Worm (Caenorhabditis elegans): ENCODE measurements around the gene ZK637.12.

DNA sequence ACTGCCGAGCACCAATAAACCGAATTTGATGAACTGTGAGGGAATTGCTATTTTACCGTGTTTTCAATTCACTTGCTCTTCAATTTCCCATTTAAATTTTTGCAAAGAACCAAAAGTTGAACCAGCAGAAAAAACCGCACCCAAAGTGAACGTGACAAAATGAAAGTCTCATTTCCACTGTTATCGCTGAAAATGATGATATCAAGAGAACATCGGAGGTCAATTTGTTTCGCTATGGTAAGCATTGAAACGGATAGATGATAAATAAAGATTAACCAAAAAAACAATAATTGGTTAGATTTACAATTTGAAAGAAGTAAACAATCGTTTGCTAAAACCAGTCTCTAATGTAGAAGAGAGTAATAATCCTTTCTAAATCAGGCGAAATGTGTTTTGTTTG is 1.5 kb downstream of the ZK637.12 start:
- TF ChIP-seq elt-1 (tag; optimal IDR thresholded peaks at IDR 0.05; ENCODE audit: borderline replicate concordance, insufficient read depth) (no peak), drap-1 (GFP tag; optimal IDR thresholded peaks at IDR 0.05) (no peak), mls-2 (tag; optimal IDR thresholded peaks at IDR 0.05) (no peak), ztf-11 (tag; optimal IDR thresholded peaks at IDR 0.05) (no peak), nhr-76 (tag; optimal IDR thresholded peaks at IDR 0.05) (no peak), mep-1 (tag; optimal IDR thresholded peaks at IDR 0.05) (no peak), snpc-4 (tag; optimal IDR thresholded peaks at IDR 0.05) (no peak), blmp-1 (tag; optimal IDR thresholded peaks at IDR 0.05) (no peak), lin-32 (GFP tag; optimal IDR thresholded peaks at IDR 0.05) (no peak), lsy-2 (tag; optimal IDR thresholded peaks at IDR 0.05) (no peak), pha-4 (tag; optimal IDR thresholded peaks at IDR 0.05) (no peak), ceh-43 (GFP tag; optimal IDR thresholded peaks at IDR 0.05) (no peak), nhr-28 (tag; optimal IDR thresholded peaks at IDR 0.05) (no peak)

Data from whole organism, mixed stage, embryonic.